Worm (Caenorhabditis elegans): ENCODE measurements around the gene F16G10.1.

DNA sequence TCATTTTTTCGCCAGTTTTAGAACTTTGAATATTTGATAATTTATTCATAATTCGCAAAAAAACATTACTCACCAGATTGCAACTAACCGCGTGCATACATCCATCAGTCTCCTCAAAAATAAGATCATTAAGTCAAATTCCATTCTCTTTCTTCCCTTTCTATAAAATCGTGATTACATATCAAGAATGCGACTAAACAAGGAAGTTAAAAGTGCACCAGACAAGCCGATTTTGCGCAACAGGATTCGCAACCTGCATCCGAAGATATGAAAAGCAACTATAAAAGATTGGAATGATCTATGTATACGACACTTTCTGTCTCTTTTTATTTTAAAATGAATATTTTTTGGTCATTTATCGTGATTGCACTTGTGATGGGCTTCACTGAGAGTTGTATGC is 35.1 kb upstream of the F16G10.1 start, which contains the start of gene hpo-25:
- TF ChIP-seq nhr-90 (tag; optimal IDR thresholded peaks at IDR 0.05) (no peak), snpc-4 (GFP tag; optimal IDR thresholded peaks at IDR 0.05) (no peak), snpc-4 (tag; optimal IDR thresholded peaks at IDR 0.05) (no peak), tbp1 (GFP tag; optimal IDR thresholded peaks at IDR 0.05) (no peak), ceh-79 (tag; optimal IDR thresholded peaks at IDR 0.05) (no peak), snpc-1.1 (tag; optimal IDR thresholded peaks at IDR 0.05; ENCODE audit: insufficient read depth) (no peak), let-607 (tag; optimal IDR thresholded peaks at IDR 0.05) (no peak), mel-28 (tag; optimal IDR thresholded peaks at IDR 0.05; ENCODE audit: borderline replicate concordance) (no peak), cebp-2 (GFP tag; IDR thresholded peaks at IDR 0.05) (no peak), lir-1 (GFP tag; conservative IDR thresholded peaks at IDR 0.05) (no peak), egl-44 (GFP tag; IDR thresholded peaks at IDR 0.05) (no peak), ama-1 (optimal IDR thresholded peaks at IDR 0.05) (no peak), ama-1 (GFP tag; optimal IDR thresholded peaks at IDR 0.05) (no peak), B0019.2 (GFP tag; conservative IDR thresholded peaks at IDR 0.05) (no peak)
